Worm (Caenorhabditis elegans) whole organism, young adult: Measurements from ENCODE around the gene R05G9R.1.

Experiments
- B0261.1 ChIP-seq: sonication (generic microtip); optimal IDR thresholded peaks from 2 replicates; lab custom pipeline; 2016; ENCODE audit warnings: mild to moderate bottlenecking, missing genetic modification characterization, moderate library complexity, missing compliant biosample characterization
- F49E8.2 ChIP-seq: sonication (generic microtip); optimal IDR thresholded peaks from 3 replicates; lab custom pipeline; 2017; ENCODE audit warnings: missing genetic modification characterization, mild to moderate bottlenecking, missing compliant biosample characterization, antibody characterized with exemption, moderate library complexity; ENCODE audit not compliant: insufficient read depth
- F52B5.7 ChIP-seq: sonication (generic microtip); optimal IDR thresholded peaks from 2 replicates; lab custom pipeline; 2016; ENCODE audit warnings: mild to moderate bottlenecking, missing genetic modification characterization, missing compliant biosample characterization
- F57A8.1 ChIP-seq: fragments of 200-800 bp; sonication (Bioruptor generic); optimal IDR thresholded peaks from 2 replicates; lab custom pipeline; 2018; ENCODE audit warnings: mild to moderate bottlenecking, missing genetic modification characterization, moderate library complexity, missing compliant biosample characterization
- Y56A3A.18 ChIP-seq: fragments of 200-800 bp; sonication (Bioruptor generic); IDR thresholded peaks from 2 replicates; pipeline ENCODE4 v1.3.6; 2022; ENCODE audit warnings: missing genetic modification reagents, missing genetic modification characterization, missing compliant biosample characterization
- aptf-2 ChIP-seq: fragments of 200-800 bp; sonication (Bioruptor generic); conservative IDR thresholded peaks from 2 replicates; pipeline ENCODE4 v1.3.6; 2022; ENCODE audit warnings: missing genetic modification reagents, missing genetic modification characterization, missing compliant biosample characterization
- atf-7 ChIP-seq: sonication (generic microtip); optimal IDR thresholded peaks from 2 replicates; lab custom pipeline; 2017; ENCODE audit warnings: mild to moderate bottlenecking, missing genetic modification characterization, missing compliant biosample characterization
- attf-3 ChIP-seq: fragments of 200-800 bp; sonication (Bioruptor generic); conservative IDR thresholded peaks from 2 replicates; pipeline ENCODE4 v1.3.6; 2022; ENCODE audit warnings: missing genetic modification reagents, missing genetic modification characterization, missing compliant biosample characterization
- attf-5 ChIP-seq: fragments of 200-800 bp; sonication (Bioruptor generic); optimal IDR thresholded peaks from 2 replicates; lab custom pipeline; 2018; ENCODE audit warnings: mild to moderate bottlenecking, missing genetic modification characterization, missing compliant biosample characterization
- bed-2 ChIP-seq: fragments of 200-800 bp; sonication (Bioruptor generic); IDR thresholded peaks from 2 replicates; pipeline ENCODE4 v1.3.6; 2022; ENCODE audit warnings: missing genetic modification reagents, missing genetic modification characterization, missing compliant biosample characterization
- ccch-3 ChIP-seq: fragments of 200-800 bp; sonication (Bioruptor generic); optimal IDR thresholded peaks from 2 replicates; lab custom pipeline; 2018; ENCODE audit warnings: mild to moderate bottlenecking, missing genetic modification characterization, missing compliant biosample characterization
- ceh-100 ChIP-seq: fragments of 200-800 bp; sonication (Bioruptor generic); IDR thresholded peaks from 2 replicates; pipeline ENCODE4 v1.3.6; 2022; ENCODE audit warnings: missing genetic modification reagents, missing genetic modification characterization, missing compliant biosample characterization
- ceh-27 ChIP-seq: fragments of 200-800 bp; sonication (Bioruptor generic); optimal IDR thresholded peaks from 2 replicates; lab custom pipeline; 2018; ENCODE audit warnings: mild to moderate bottlenecking, missing genetic modification characterization, moderate library complexity, missing compliant biosample characterization
- ceh-40 ChIP-seq: fragments of 200-800 bp; sonication (Bioruptor generic); IDR thresholded peaks from 2 replicates; pipeline ENCODE4 v1.3.6; 2022; ENCODE audit warnings: missing genetic modification characterization, missing compliant biosample characterization
- ceh-58 ChIP-seq: fragments of 200-800 bp; sonication (Bioruptor generic); IDR thresholded peaks from 2 replicates; pipeline ENCODE4 v1.3.6; 2022; ENCODE audit warnings: missing genetic modification characterization, missing compliant biosample characterization
- ceh-91 ChIP-seq: fragments of 200-800 bp; sonication (Bioruptor generic); IDR thresholded peaks from 2 replicates; pipeline ENCODE4 v1.3.6; 2022; ENCODE audit warnings: missing genetic modification reagents, missing genetic modification characterization, missing compliant biosample characterization
- chd-7 ChIP-seq: sonication (generic microtip); optimal IDR thresholded peaks from 2 replicates; lab custom pipeline; 2016; ENCODE audit warnings: mild to moderate bottlenecking, missing genetic modification characterization, moderate library complexity, missing compliant biosample characterization
- dox-1 ChIP-seq: fragments of 200-800 bp; sonication (Bioruptor generic); IDR thresholded peaks from 2 replicates; pipeline ENCODE4 v1.3.6; 2022; ENCODE audit warnings: missing genetic modification reagents, missing genetic modification characterization, missing compliant biosample characterization
- dpff-1 ChIP-seq: sonication (generic microtip); optimal IDR thresholded peaks from 2 replicates; lab custom pipeline; 2017; ENCODE audit warnings: mild to moderate bottlenecking, missing genetic modification characterization, missing compliant biosample characterization
- efl-1 ChIP-seq: fragments of 150-350 bp; optimal IDR thresholded peaks from 2 replicates; lab custom pipeline; 2014; ENCODE audit warnings: missing biosample characterization, missing genetic modification reagents, missing genetic modification characterization
- egl-18 ChIP-seq: fragments of 200-800 bp; sonication (Bioruptor generic); IDR thresholded peaks from 2 replicates; pipeline ENCODE4 v1.3.6; 2022; ENCODE audit warnings: missing genetic modification reagents, missing genetic modification characterization, missing compliant biosample characterization
- ekl-4 ChIP-seq: fragments of 200-800 bp; sonication (Bioruptor generic); IDR thresholded peaks from 2 replicates; pipeline ENCODE4 v1.3.6; 2022; ENCODE audit warnings: missing genetic modification reagents, missing genetic modification characterization, missing compliant biosample characterization
- ets-4 ChIP-seq: fragments of 200-800 bp; sonication (Bioruptor generic); optimal IDR thresholded peaks from 2 replicates; lab custom pipeline; 2018; ENCODE audit warnings: mild to moderate bottlenecking, missing genetic modification characterization, missing compliant biosample characterization
- him-1 ChIP-seq: sonication (generic microtip); optimal IDR thresholded peaks from 2 replicates; lab custom pipeline; 2016; ENCODE audit warnings: missing genotype, missing genetic modification reagents, missing genetic modification characterization, missing compliant biosample characterization
- hmg-20 ChIP-seq: fragments of 200-800 bp; sonication (Bioruptor generic); IDR thresholded peaks from 2 replicates; pipeline ENCODE4 v1.3.6; 2022; ENCODE audit warnings: missing genetic modification reagents, missing genetic modification characterization, missing compliant biosample characterization
- hrde-1 ChIP-seq: sonication (generic microtip); optimal IDR thresholded peaks from 2 replicates; lab custom pipeline; 2016; ENCODE audit warnings: missing genetic modification characterization, mild to moderate bottlenecking, missing compliant biosample characterization, moderate library complexity, missing genotype, missing genetic modification reagents, borderline replicate concordance
- let-607 ChIP-seq, 2 experiments: fragments of 200-800 bp in 1 of 2; sonication (Bioruptor generic) in 1 of 2; sonication (generic microtip) in 1 of 2; optimal IDR thresholded peaks; 2 replicates each; lab custom pipeline; 2016 to 2018; ENCODE audit warnings: mild to moderate bottlenecking in 2 of 2, missing compliant biosample characterization in 2 of 2, missing genetic modification characterization in 2 of 2, moderate library complexity in 2 of 2, missing genotype in 1 of 2
- lin-26 ChIP-seq: fragments of 200-800 bp; sonication (Bioruptor generic); IDR thresholded peaks from 2 replicates; pipeline ENCODE4 v1.3.6; 2022; ENCODE audit warnings: missing genetic modification reagents, missing genetic modification characterization, missing compliant biosample characterization
- lsy-27 ChIP-seq: sonication (generic microtip); optimal IDR thresholded peaks from 2 replicates; lab custom pipeline; 2017; ENCODE audit warnings: missing genetic modification characterization, mild to moderate bottlenecking, missing compliant biosample characterization, antibody characterized with exemption, missing genotype, borderline replicate concordance; ENCODE audit not compliant: insufficient read depth
- madf-10 ChIP-seq: sonication (generic microtip); optimal IDR thresholded peaks from 2 replicates; lab custom pipeline; 2016; ENCODE audit warnings: mild to moderate bottlenecking, missing genetic modification characterization, missing compliant biosample characterization
- mcd-1 ChIP-seq: fragments of 200-800 bp; sonication (Bioruptor generic); IDR thresholded peaks from 2 replicates; pipeline ENCODE4 v1.3.6; 2022; ENCODE audit warnings: missing genetic modification reagents, missing genetic modification characterization, missing compliant biosample characterization
- mel-28 ChIP-seq: sonication (generic microtip); optimal IDR thresholded peaks from 2 replicates; lab custom pipeline; 2016; ENCODE audit warnings: borderline replicate concordance, mild to moderate bottlenecking, missing genetic modification characterization, missing compliant biosample characterization
- nhr-80 ChIP-seq: sonication (generic microtip); optimal IDR thresholded peaks from 2 replicates; lab custom pipeline; 2016; ENCODE audit warnings: missing genetic modification characterization, missing compliant biosample characterization
- nhr-90 ChIP-seq: sonication (generic microtip); optimal IDR thresholded peaks from 2 replicates; lab custom pipeline; 2016; ENCODE audit warnings: missing genotype, mild to moderate bottlenecking, missing genetic modification characterization, missing compliant biosample characterization
- rec-8 ChIP-seq, 2 experiments: sonication (generic microtip); optimal IDR thresholded peaks; 2 replicates each; lab custom pipeline; 2016; ENCODE audit warnings: mild to moderate bottlenecking in 2 of 2, missing genetic modification characterization in 2 of 2, missing genetic modification reagents in 2 of 2, missing genotype in 2 of 2, missing biosample characterization in 1 of 2, missing compliant biosample characterization in 1 of 2, moderate library complexity in 1 of 2
- sea-2 ChIP-seq: fragments of 200-800 bp; sonication (Bioruptor generic); IDR thresholded peaks from 2 replicates; pipeline ENCODE4 v1.3.6; 2022; ENCODE audit warnings: missing genetic modification characterization, missing compliant biosample characterization
- snpc-1.1 ChIP-seq: sonication (generic microtip); optimal IDR thresholded peaks from 2 replicates; lab custom pipeline; 2017; ENCODE audit warnings: missing genetic modification characterization, mild to moderate bottlenecking, missing compliant biosample characterization, antibody characterized with exemption, moderate library complexity, missing genotype, missing genetic modification reagents; ENCODE audit not compliant: insufficient read depth
- tbp1 ChIP-seq: fragments of 200-800 bp; sonication (Bioruptor generic); optimal IDR thresholded peaks from 2 replicates; lab custom pipeline; 2018; ENCODE audit warnings: mild to moderate bottlenecking, missing genetic modification characterization, missing compliant biosample characterization
- tbx-9 ChIP-seq: sonication (generic microtip); optimal IDR thresholded peaks from 2 replicates; lab custom pipeline; 2016; ENCODE audit warnings: borderline replicate concordance, missing genetic modification characterization, inconsistent platforms, missing compliant biosample characterization
- unc-62 ChIP-seq: fragments of 150-350 bp; optimal IDR thresholded peaks from 2 replicates; lab custom pipeline; 2014; ENCODE audit warnings: missing biosample characterization, missing genetic modification reagents, missing genetic modification characterization
- zfh-2 ChIP-seq: fragments of 200-800 bp; sonication (Bioruptor generic); conservative IDR thresholded peaks from 2 replicates; pipeline ENCODE4 v1.3.6; 2022; ENCODE audit warnings: missing genetic modification reagents, missing genetic modification characterization, missing compliant biosample characterization
- zim-3 ChIP-seq: sonication (generic microtip); optimal IDR thresholded peaks from 2 replicates; lab custom pipeline; 2017; ENCODE audit warnings: mild to moderate bottlenecking, missing genetic modification characterization, moderate library complexity, missing compliant biosample characterization
- ztf-22 ChIP-seq: fragments of 200-800 bp; sonication (Bioruptor generic); optimal IDR thresholded peaks from 2 replicates; lab custom pipeline; 2018; ENCODE audit warnings: mild to moderate bottlenecking, missing genetic modification characterization, moderate library complexity, missing compliant biosample characterization
- ztf-3 ChIP-seq: fragments of 200-800 bp; sonication (Bioruptor generic); optimal IDR thresholded peaks from 2 replicates; lab custom pipeline; 2018; ENCODE audit warnings: mild to moderate bottlenecking, missing genetic modification characterization, missing compliant biosample characterization
- ztf-6 ChIP-seq: fragments of 200-800 bp; sonication (Bioruptor generic); IDR thresholded peaks from 2 replicates; pipeline ENCODE4 v1.3.6; 2022; ENCODE audit warnings: missing genetic modification reagents, missing genetic modification characterization, missing compliant biosample characterization

R05G9R.1 gene

DNA sequence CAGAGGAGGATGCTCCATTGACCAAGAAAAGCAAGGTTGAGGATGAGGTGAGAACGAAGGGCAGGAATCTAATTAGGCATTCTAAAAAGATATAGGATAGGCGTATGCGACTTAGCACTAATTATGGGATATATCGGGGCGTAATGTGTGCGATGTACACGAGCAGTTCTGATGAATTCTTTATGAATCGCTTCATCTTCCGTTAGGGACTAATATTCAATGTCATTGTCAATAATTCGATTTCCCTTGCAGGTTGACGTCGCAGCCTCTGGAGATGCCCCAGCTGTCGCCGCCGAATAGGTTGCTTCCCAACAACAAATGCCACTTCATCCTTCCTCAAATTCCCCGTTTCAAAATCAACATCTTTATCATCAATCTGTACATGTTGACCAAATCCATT lies 20.7 kb downstream of the R05G9R.1 start:
- TF ChIP-seq egl-18 (GFP tag; lab: Robert Waterston, UW) (0 out of 2 replicates have a peak, but pooled peaks have one; percentile 7), F49E8.2 (tag; lab: Kevin White, UChicago) (no peak)

DNA sequence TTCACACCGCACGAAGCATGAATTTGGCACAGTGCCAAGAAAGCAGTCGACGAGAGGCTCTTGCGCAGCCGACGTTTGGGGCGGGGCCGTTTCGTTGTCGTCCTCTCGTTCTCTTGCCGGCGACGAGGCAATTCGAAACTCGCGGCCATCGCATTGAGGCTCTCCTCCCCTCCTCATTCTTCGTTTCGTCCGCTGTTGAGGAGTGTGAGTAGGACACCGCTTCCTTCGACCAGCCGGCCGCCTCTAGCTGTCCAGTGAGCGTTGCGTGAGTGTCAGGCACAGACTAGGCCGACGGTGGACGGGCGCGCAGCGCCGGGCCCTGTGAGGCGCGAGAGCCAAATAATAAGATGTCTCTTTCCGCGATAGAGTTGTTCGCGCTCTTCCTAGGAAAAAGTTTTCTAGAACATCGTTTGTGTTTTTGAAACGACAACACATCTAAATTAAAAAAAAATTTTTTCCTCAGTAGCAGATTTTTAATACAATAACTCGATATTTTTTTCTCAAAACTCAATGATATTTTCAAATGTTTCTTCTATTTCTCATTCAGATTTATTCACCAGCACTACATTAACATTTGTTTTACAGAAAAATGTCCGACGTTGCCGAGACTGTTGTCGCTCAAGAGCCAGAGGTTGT lies 21.9 kb downstream of the R05G9R.1 start, which contains the start of the genes T28D9.11 and T28D9.1:
Gene T28D9.11, minus strand, starts transcription at position 177 of the 636 bp plus-strand sequence.
Gene T28D9.1, plus strand, starts transcription at position 586 of the 636 bp plus-strand sequence.
- TF ChIP-seq bed-2 (GFP tag; lab: Robert Waterston, UW) (0 out of 2 replicates have a peak, but pooled peaks have one; percentile 76), ceh-91 (GFP tag; lab: Robert Waterston, UW) (0 out of 2 replicates have a peak, but pooled peaks have one; percentile 25), efl-1 (GFP tag; lab: Kevin White, UChicago) (no peak), attf-3 (GFP tag; lab: Robert Waterston, UW) (0 out of 2 replicates have a peak, but pooled peaks have one; percentile 28), tbp1 (GFP tag; lab: Kevin White, UChicago) (no peak), mcd-1 (GFP tag; lab: Robert Waterston, UW) (peak; percentile 66), ztf-6 (GFP tag; lab: Robert Waterston, UW) (no peak), zim-3 (tag; lab: Kevin White, UChicago) (no peak), let-607 (tag; optimal IDR thresholded peaks at IDR 0.05; lab: Kevin White, UChicago) (no peak), ceh-100 (GFP tag; lab: Robert Waterston, UW) (no peak), rec-8 (tag; optimal IDR thresholded peaks at IDR 0.05; lab: Kevin White, UChicago) (no peak), F57A8.1 (no peak), sea-2 (GFP tag; lab: Robert Waterston, UW) (no peak), aptf-2 (no peak), nhr-80 (tag; lab: Kevin White, UChicago) (no peak), snpc-1.1 (tag; lab: Kevin White, UChicago) (no peak), tbx-9 (tag; lab: Kevin White, UChicago) (no peak), mel-28 (tag; lab: Kevin White, UChicago) (no peak), atf-7 (tag; lab: Kevin White, UChicago) (no peak), B0261.1 (tag; lab: Kevin White, UChicago) (no peak), chd-7 (tag; lab: Kevin White, UChicago) (peak; percentile 12), unc-62 (GFP tag; lab: Kevin White, UChicago) (no peak), dpff-1 (tag; lab: Kevin White, UChicago) (no peak), hmg-20 (no peak), ztf-22 (GFP tag; lab: Kevin White, UChicago) (peak; percentile 43), him-1 (tag; lab: Kevin White, UChicago) (no peak), lin-26 (GFP tag; lab: Robert Waterston, UW) (peak; percentile 61; the same call in 1 of the 2 replicates), ceh-27 (GFP tag; lab: Kevin White, UChicago) (peak; percentile 71), dox-1 (peak; percentile 66), hrde-1 (tag; lab: Kevin White, UChicago) (no peak), F52B5.7 (peak; percentile 11), ccch-3 (GFP tag; lab: Kevin White, UChicago) (no peak), ekl-4 (GFP tag; lab: Robert Waterston, UW) (0 out of 2 replicates have a peak, but pooled peaks have one; percentile 35), Y56A3A.18 (GFP tag; lab: Robert Waterston, UW) (no peak), zfh-2 (peak; percentile 99), ztf-3 (GFP tag; lab: Kevin White, UChicago) (no peak), lsy-27 (tag; lab: Kevin White, UChicago) (no peak), ets-4 (GFP tag; lab: Kevin White, UChicago) (no peak), attf-5 (peak; percentile 72), nhr-90 (tag; lab: Kevin White, UChicago) (no peak), ceh-40 (GFP tag; lab: Robert Waterston, UW) (no peak), ceh-58 (GFP tag; lab: Robert Waterston, UW) (no peak), madf-10 (tag; lab: Kevin White, UChicago) (peak; percentile 28)
